Worm (Caenorhabditis elegans): ENCODE data around the gene mrps-7.
"Not testable (repeated sequence)": the region's sequence is repeated elsewhere in the genome, so short reads cannot be mapped to it uniquely, and the experiment has no call there.

mrps-7 gene

ce11 chrIV:14764719-14765173 lies 2.8 kb downstream of the mrps-7 start (continued):
- TF ChIP-seq daf-12 (tag; optimal IDR thresholded peaks at IDR 0.05) (no peak), nhr-25 (tag; optimal IDR thresholded peaks at IDR 0.05; ENCODE audit: borderline replicate concordance, insufficient read depth) (no peak)

ce11 chrIV:14763938-14764718 lies 3.4 kb downstream of the mrps-7 start:
- no peak for TF ChIP-seq ztf-7 (tag; optimal IDR thresholded peaks at IDR 0.05)
- peak; percentile 86 for TF ChIP-seq aha-1 (tag)
- no peak for TF ChIP-seq rbr-2 (tag; optimal IDR thresholded peaks at IDR 0.05)
- no peak for TF ChIP-seq lir-3 (tag; optimal IDR thresholded peaks at IDR 0.05)
- no peak for TF ChIP-seq F10B5.3 (tag; optimal IDR thresholded peaks at IDR 0.05)
- no peak for TF ChIP-seq daf-16 (GFP tag; optimal IDR thresholded peaks at IDR 0.05)
- TF ChIP-seq daf-16 (tag; optimal IDR thresholded peaks at IDR 0.05), result peak; percentile 23
- TF ChIP-seq ceh-20 (GFP tag; IDR thresholded peaks at IDR 0.05), result no peak
- no peak for TF ChIP-seq nhr-48 (tag; optimal IDR thresholded peaks at IDR 0.05)
- TF ChIP-seq ama-1 (optimal IDR thresholded peaks at IDR 0.05), result no peak
- no peak for TF ChIP-seq mep-1 (tag; optimal IDR thresholded peaks at IDR 0.05)

- peak; percentile 63 for TF ChIP-seq T20F7.1 (GFP tag; optimal IDR thresholded peaks at IDR 0.05)
- 0 out of 2 replicates have a peak, but pooled peaks have one; percentile 44 for TF ChIP-seq saeg-2 (GFP tag; IDR thresholded peaks at IDR 0.05)
- peak; percentile 62 for TF ChIP-seq dve-1 (tag; optimal IDR thresholded peaks at IDR 0.05; ENCODE audit: insufficient read depth)
- 0 out of 2 replicates have a peak, but pooled peaks have one; percentile 18 for TF ChIP-seq ctbp-1 (GFP tag; IDR thresholded peaks at IDR 0.05)
- TF ChIP-seq madf-9 (GFP tag; conservative IDR thresholded peaks at IDR 0.05), result 0 out of 2 replicates have a peak, but pooled peaks have one; percentile 25
- peak; percentile 51 for TF ChIP-seq lin-38 (GFP tag; IDR thresholded peaks at IDR 0.05)
- TF ChIP-seq lsy-2 (tag; optimal IDR thresholded peaks at IDR 0.05), result peak in 1 of 2 experiments; percentile 40
- TF ChIP-seq hmg-1.1 (GFP tag; IDR thresholded peaks at IDR 0.05), result peak; percentile 84; the same call in 1 of the 2 replicates
- peak; percentile 97 for TF ChIP-seq hlh-30 (tag; optimal IDR thresholded peaks at IDR 0.05; ENCODE audit: insufficient read depth)
- TF ChIP-seq mxl-3 (GFP tag; optimal IDR thresholded peaks at IDR 0.05), result peak; percentile 69
- TF ChIP-seq unc-62 (GFP tag; optimal IDR thresholded peaks at IDR 0.05 in 1 of 2), result peak in 1 of 2 experiments; percentile 96
- not testable (repeated sequence) for TF ChIP-seq unc-62 (tag; optimal IDR thresholded peaks at IDR 0.05)
- peak; percentile 36 for TF ChIP-seq mep-1 (tag; optimal IDR thresholded peaks at IDR 0.05)
- peak; percentile 51 to 90 for TF ChIP-seq mdl-1 (tag; optimal IDR thresholded peaks at IDR 0.05)
- 0 out of 2 replicates have a peak, but pooled peaks have one; percentile 44 for TF ChIP-seq mxl-2 (GFP tag; conservative IDR thresholded peaks at IDR 0.05)
- TF ChIP-seq daf-19 (GFP tag; conservative IDR thresholded peaks at IDR 0.05), result 0 out of 2 replicates have a peak, but pooled peaks have one; percentile 43
- TF ChIP-seq hlh-11 (tag; optimal IDR thresholded peaks at IDR 0.05), result peak; percentile 80
- peak; percentile 39 for TF ChIP-seq nhr-11 (tag; optimal IDR thresholded peaks at IDR 0.05)
- TF ChIP-seq dmd-6 (GFP tag; IDR thresholded peaks at IDR 0.05), result peak; percentile 66
- peak in 1 of 2 experiments; percentile 17 for TF ChIP-seq hif-1 (tag; optimal IDR thresholded peaks at IDR 0.05)
- TF ChIP-seq nhr-28 (tag; optimal IDR thresholded peaks at IDR 0.05), result peak; percentile 33
Measured at ce11 chrIV:14763348-14763747, 4.2 kb downstream of the mrps-7 start.

ce11 chrIV:14760845-14761244 lies 6.7 kb downstream of the mrps-7 start, which contains the start of gene ptp-5.2:
Gene ptp-5.2 (minus strand): TSS chrIV:14760945.
- no peak for TF ChIP-seq F37D6.2 (tag; optimal IDR thresholded peaks at IDR 0.05)
- TF ChIP-seq snpc-1.2 (GFP tag; IDR thresholded peaks at IDR 0.05), result no peak
- no peak for TF ChIP-seq lin-39 (tag; optimal IDR thresholded peaks at IDR 0.05)
- no peak for TF ChIP-seq hlh-30 (tag; optimal IDR thresholded peaks at IDR 0.05; ENCODE audit: insufficient read depth)
- TF ChIP-seq D1046.2 (GFP tag; IDR thresholded peaks at IDR 0.05), result no peak

Data from whole organism, L4 larva.